Worm (Caenorhabditis elegans) whole organism, early embryonic: ENCODE data around the gene Y57G11C.1130.

Source experiments
- ama-1 ChIP-seq: fragments of 150-350 bp; optimal IDR thresholded peaks from 2 replicates; lab custom pipeline; 2014
- ets-7 ChIP-seq: sonication (generic microtip); optimal IDR thresholded peaks from 2 replicates; lab custom pipeline; 2016; ENCODE audit warnings: missing genotype, missing genetic modification characterization, missing compliant biosample characterization
- sea-1 ChIP-seq: fragments of 200-800 bp; sonication (Bioruptor generic); conservative IDR thresholded peaks from 2 replicates; pipeline ENCODE4 v1.3.6; 2022; ENCODE audit warnings: missing genetic modification characterization, missing compliant biosample characterization
- tbx-11 ChIP-seq: fragments of 200-800 bp; sonication (Bioruptor generic); IDR thresholded peaks from 2 replicates; pipeline ENCODE4 v1.3.6; 2022; ENCODE audit warnings: missing genetic modification characterization, missing compliant biosample characterization
- tbx-37 ChIP-seq: fragments of 200-800 bp; sonication (Bioruptor generic); conservative IDR thresholded peaks from 2 replicates; pipeline ENCODE4 v1.3.6; 2022; ENCODE audit warnings: missing genetic modification reagents, missing genetic modification characterization, missing compliant biosample characterization

DNA sequence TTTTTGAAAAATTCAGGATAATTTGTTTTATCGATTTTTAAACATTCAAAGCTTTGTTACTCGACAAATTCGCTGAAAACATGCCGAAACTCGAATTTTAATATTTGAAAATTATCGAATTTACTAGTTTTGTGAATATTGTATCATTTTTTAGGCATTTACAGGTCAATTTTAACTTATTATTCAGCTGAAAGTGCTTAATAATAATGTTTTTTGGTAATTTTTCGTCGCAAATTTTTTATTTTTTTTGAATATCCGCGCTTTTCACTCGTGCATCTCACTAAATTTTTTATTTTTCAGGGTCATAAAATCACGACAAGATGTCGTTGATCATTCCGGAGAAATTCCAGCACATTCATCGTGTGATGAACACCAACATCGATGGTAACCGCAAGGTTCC lies 43.1 kb downstream of the Y57G11C.1130 start, which contains the start of gene rps-18:
- TF ChIP-seq ets-7 (no peak), sea-1 (GFP tag; lab: Robert Waterston, UW) (no peak), tbx-11 (GFP tag; lab: Robert Waterston, UW) (no peak), ama-1 (lab: Kevin White, UChicago) (no peak), tbx-37 (GFP tag; lab: Robert Waterston, UW) (no peak)
